Fruit fly (Drosophila melanogaster) whole organism, embryonic: ENCODE data around the gene mRRF2.

Experiments
- ATbp ChIP-seq: fragments of 200-800 bp; sonication (Bioruptor generic); optimal IDR thresholded peaks from 2 replicates; lab custom pipeline; 2017; ENCODE audit warnings: missing biosample characterization, mild to moderate bottlenecking, missing genetic modification characterization, missing genetic modification reagents
- CG10543 ChIP-seq: fragments of 200-800 bp; sonication (Bioruptor generic); optimal IDR thresholded peaks from 3 replicates; lab custom pipeline; 2017; ENCODE audit warnings: missing biosample characterization, mild to moderate bottlenecking, missing genetic modification characterization, moderate library complexity
- CG10565 ChIP-seq: fragments of 200-800 bp; sonication (Bioruptor generic); optimal IDR thresholded peaks from 3 replicates; lab custom pipeline; 2016; ENCODE audit warnings: missing biosample characterization, mild to moderate bottlenecking, missing genetic modification characterization
- CG10654 ChIP-seq: fragments of 200-800 bp; sonication (Bioruptor generic); optimal IDR thresholded peaks from 2 replicates; lab custom pipeline; 2016; ENCODE audit warnings: missing biosample characterization, missing genetic modification characterization
- CG11456 ChIP-seq: fragments of 200-800 bp; sonication (Bioruptor generic); IDR thresholded peaks from 3 replicates; pipeline ENCODE4 v1.3.6; 2022; ENCODE audit warnings: missing biosample characterization, missing genetic modification characterization
- CG12769 ChIP-seq: fragments of 200-800 bp; sonication (Bioruptor generic); optimal IDR thresholded peaks from 2 replicates; lab custom pipeline; 2019; ENCODE audit warnings: missing biosample characterization, mild to moderate bottlenecking, missing genetic modification characterization, moderate library complexity
- CG13424 ChIP-seq: fragments of 200-800 bp; sonication (Bioruptor generic); optimal IDR thresholded peaks from 2 replicates; lab custom pipeline; 2019; ENCODE audit warnings: missing biosample characterization, mild to moderate bottlenecking, missing genetic modification characterization, moderate library complexity
- CG15269 ChIP-seq: fragments of 200-800 bp; sonication (Bioruptor generic); optimal IDR thresholded peaks from 2 replicates; lab custom pipeline; 2018; ENCODE audit warnings: missing biosample characterization, mild to moderate bottlenecking, missing genetic modification characterization, moderate library complexity
- CG1529 ChIP-seq: fragments of 200-800 bp; sonication (Bioruptor generic); optimal IDR thresholded peaks from 3 replicates; lab custom pipeline; 2018; ENCODE audit warnings: missing biosample characterization, missing genetic modification characterization
- CG15601 ChIP-seq: fragments of 200-800 bp; sonication (Bioruptor generic); optimal IDR thresholded peaks from 3 replicates; lab custom pipeline; 2019; ENCODE audit warnings: missing biosample characterization, mild to moderate bottlenecking, missing genetic modification characterization, moderate library complexity
- CG17385 ChIP-seq: fragments of 200-800 bp; sonication (Bioruptor generic); optimal IDR thresholded peaks from 3 replicates; lab custom pipeline; 2018; ENCODE audit warnings: missing biosample characterization, mild to moderate bottlenecking, missing genetic modification characterization
- CG17612 ChIP-seq: fragments of 200-800 bp; sonication (Bioruptor generic); IDR thresholded peaks from 2 replicates; pipeline ENCODE4 v1.3.6; 2022; ENCODE audit warnings: missing biosample characterization, missing genetic modification characterization
- CG18599 ChIP-seq: fragments of 200-800 bp; sonication (Bioruptor generic); optimal IDR thresholded peaks from 3 replicates; lab custom pipeline; 2017; ENCODE audit warnings: missing biosample characterization, missing genetic modification characterization, mild to moderate bottlenecking, moderate library complexity, missing genetic modification reagents
- CG2678 ChIP-seq: fragments of 200-800 bp; sonication (Bioruptor generic); optimal IDR thresholded peaks from 3 replicates; lab custom pipeline; 2019; ENCODE audit warnings: missing biosample characterization, mild to moderate bottlenecking, missing genetic modification characterization, moderate library complexity
- CG30403 ChIP-seq: fragments of 200-800 bp; sonication (Bioruptor generic); optimal IDR thresholded peaks from 3 replicates; lab custom pipeline; 2016; ENCODE audit warnings: missing biosample characterization, missing genetic modification characterization
- CG32772 ChIP-seq: fragments of 200-800 bp; sonication (Bioruptor generic); IDR thresholded peaks from 2 replicates; pipeline ENCODE4 v1.3.6; 2022; ENCODE audit warnings: missing biosample characterization, missing genetic modification characterization
- CG4707 ChIP-seq: fragments of 200-800 bp; sonication (Bioruptor generic); optimal IDR thresholded peaks from 2 replicates; lab custom pipeline; 2018; ENCODE audit warnings: missing biosample characterization, mild to moderate bottlenecking, missing genetic modification characterization, moderate library complexity
- CG7556 ChIP-seq: fragments of 200-800 bp; sonication (Bioruptor generic); optimal IDR thresholded peaks from 2 replicates; lab custom pipeline; 2017; ENCODE audit warnings: missing biosample characterization, mild to moderate bottlenecking, missing genetic modification characterization
- CG8359 ChIP-seq: fragments of 200-800 bp; sonication (Bioruptor generic); optimal IDR thresholded peaks from 2 replicates; lab custom pipeline; 2017; ENCODE audit warnings: missing biosample characterization, mild to moderate bottlenecking, missing genetic modification characterization, borderline replicate concordance
- D19A ChIP-seq: fragments of 200-800 bp; optimal IDR thresholded peaks from 3 replicates; lab custom pipeline; 2019; ENCODE audit warnings: missing biosample characterization, mild to moderate bottlenecking, missing genetic modification characterization, moderate library complexity
- D19B ChIP-seq: fragments of 200-800 bp; sonication (Bioruptor generic); optimal IDR thresholded peaks from 2 replicates; lab custom pipeline; 2017; ENCODE audit warnings: missing biosample characterization, mild to moderate bottlenecking, missing genetic modification characterization
- Doc2 ChIP-seq: fragments of 200-800 bp; sonication (Bioruptor generic); IDR thresholded peaks from 2 replicates; pipeline ENCODE4 v1.3.6; 2022; ENCODE audit warnings: missing biosample characterization, missing genetic modification characterization
- Dref ChIP-seq: fragments of 200-800 bp; sonication (Bioruptor generic); IDR thresholded peaks from 2 replicates; pipeline ENCODE4 v1.3.6; 2022; ENCODE audit warnings: missing biosample characterization, missing genetic modification characterization
- Hr3 ChIP-seq: fragments of 200-800 bp; sonication (Bioruptor generic); optimal IDR thresholded peaks from 3 replicates; lab custom pipeline; 2016; ENCODE audit warnings: missing biosample characterization, missing genetic modification characterization
- MESR4 ChIP-seq: fragments of 200-800 bp; sonication (Bioruptor generic); optimal IDR thresholded peaks from 2 replicates; lab custom pipeline; 2018; ENCODE audit warnings: missing biosample characterization, mild to moderate bottlenecking, missing genetic modification characterization, moderate library complexity
- Med ChIP-seq: fragments of 200-800 bp; sonication (Bioruptor generic); peaks from one replicate; lab custom pipeline; 2016; ENCODE audit warnings: missing biosample characterization, missing genetic modification characterization, mild to moderate bottlenecking, inconsistent platforms, moderate library complexity
- NC2β ChIP-seq: fragments of 200-800 bp; sonication (Bioruptor generic); optimal IDR thresholded peaks from 2 replicates; lab custom pipeline; 2016; ENCODE audit warnings: missing biosample characterization, missing genetic modification characterization
- Oaz ChIP-seq: fragments of 200-800 bp; sonication (Bioruptor generic); IDR thresholded peaks from 2 replicates; pipeline ENCODE4 v1.3.6; 2022; ENCODE audit warnings: missing biosample characterization, missing genetic modification characterization
- Rx ChIP-seq: fragments of 200-800 bp; sonication (Bioruptor generic); IDR thresholded peaks from 2 replicates; pipeline ENCODE4 v1.3.6; 2022; ENCODE audit warnings: missing biosample characterization, missing genetic modification characterization
- Sox102F ChIP-seq: fragments of 200-800 bp; sonication (Bioruptor generic); optimal IDR thresholded peaks from 2 replicates; lab custom pipeline; 2018; ENCODE audit warnings: missing biosample characterization, mild to moderate bottlenecking, missing genetic modification characterization, moderate library complexity
- Taf1 ChIP-seq: fragments of 200-800 bp; sonication (Bioruptor generic); IDR thresholded peaks from 2 replicates; pipeline ENCODE4 v1.3.6; 2022; ENCODE audit warnings: missing biosample characterization, missing genetic modification characterization
- Vsx1 ChIP-seq: fragments of 200-800 bp; sonication (Bioruptor generic); optimal IDR thresholded peaks from 2 replicates; lab custom pipeline; 2017; ENCODE audit warnings: missing biosample characterization, mild to moderate bottlenecking, missing genetic modification characterization, missing genetic modification reagents
- cad ChIP-seq: fragments of >200 bp; optimal IDR thresholded peaks from 2 replicates; lab custom pipeline; 2017; ENCODE audit warnings: missing biosample characterization, missing genetic modification characterization
- ci ChIP-seq: fragments of 200-800 bp; sonication (Bioruptor generic); IDR thresholded peaks from 3 replicates; pipeline ENCODE4 v1.3.6; 2022; ENCODE audit warnings: missing biosample characterization, missing genetic modification characterization
- dysf ChIP-seq: fragments of 200-800 bp; sonication (Bioruptor generic); IDR thresholded peaks from 3 replicates; pipeline ENCODE4 v1.3.6; 2022; ENCODE audit warnings: missing biosample characterization, missing genetic modification characterization
- eve ChIP-seq, 2 experiments: fragments of >200 bp; optimal IDR thresholded peaks; 2 replicates each; lab custom pipeline; 2017; ENCODE audit warnings: missing biosample characterization in 2 of 2, missing genetic modification characterization in 2 of 2
- fd64A ChIP-seq: fragments of 200-800 bp; sonication (Bioruptor generic); optimal IDR thresholded peaks from 3 replicates; lab custom pipeline; 2018; ENCODE audit warnings: missing biosample characterization, mild to moderate bottlenecking, missing genetic modification characterization
- gem ChIP-seq: fragments of 200-800 bp; sonication (Bioruptor generic); optimal IDR thresholded peaks from 2 replicates; lab custom pipeline; 2019; ENCODE audit warnings: missing biosample characterization, mild to moderate bottlenecking, missing genetic modification characterization, moderate library complexity
- her ChIP-seq: fragments of 200-800 bp; sonication (Bioruptor generic); optimal IDR thresholded peaks from 2 replicates; lab custom pipeline; 2016; ENCODE audit warnings: missing biosample characterization, missing genetic modification characterization
- inv ChIP-seq: fragments of 200-800 bp; sonication (Bioruptor generic); IDR thresholded peaks from 2 replicates; pipeline ENCODE4 v1.3.6; 2022; ENCODE audit warnings: missing biosample characterization, missing genetic modification characterization; ENCODE audit not compliant: partially characterized antibody
- kni ChIP-seq: fragments of 200-800 bp; sonication (Bioruptor generic); optimal IDR thresholded peaks from 3 replicates; lab custom pipeline; 2017; ENCODE audit warnings: mild to moderate bottlenecking, missing biosample characterization, missing genetic modification reagents, missing genetic modification characterization
- mld ChIP-seq: fragments of 200-800 bp; sonication (Bioruptor generic); IDR thresholded peaks from 3 replicates; pipeline ENCODE4 v1.3.6; 2022; ENCODE audit warnings: missing biosample characterization, missing genetic modification characterization; ENCODE audit not compliant: partially characterized antibody
- onecut ChIP-seq: fragments of 200-800 bp; sonication (Bioruptor generic); IDR thresholded peaks from 2 replicates; pipeline ENCODE4 v1.3.6; 2022; ENCODE audit warnings: missing biosample characterization, missing genetic modification characterization
- pita ChIP-seq: fragments of 200-800 bp; sonication (Bioruptor generic); optimal IDR thresholded peaks from 2 replicates; lab custom pipeline; 2017; ENCODE audit warnings: missing biosample characterization, mild to moderate bottlenecking, missing genetic modification characterization
- pnt ChIP-seq: fragments of 200-800 bp; sonication (Bioruptor generic); optimal IDR thresholded peaks from 3 replicates; lab custom pipeline; 2016; ENCODE audit warnings: missing biosample characterization, missing genetic modification characterization
- ro ChIP-seq: fragments of 200-800 bp; sonication (Bioruptor generic); IDR thresholded peaks from 2 replicates; pipeline ENCODE4 v1.3.6; 2022; ENCODE audit warnings: missing biosample characterization, missing genetic modification characterization
- sim ChIP-seq: fragments of 200-800 bp; sonication (Bioruptor generic); IDR thresholded peaks from 2 replicates; pipeline ENCODE4 v1.3.6; 2022; ENCODE audit warnings: missing biosample characterization, missing genetic modification characterization
- slbo ChIP-seq: fragments of 200-800 bp; sonication (Bioruptor generic); IDR thresholded peaks from 2 replicates; pipeline ENCODE4 v1.3.6; 2022; ENCODE audit warnings: missing biosample characterization, missing genetic modification characterization
- sug ChIP-seq: fragments of 200-800 bp; optimal IDR thresholded peaks from 2 replicates; lab custom pipeline; 2019; ENCODE audit warnings: missing biosample characterization, mild to moderate bottlenecking, missing genetic modification characterization, moderate library complexity
- tin ChIP-seq: fragments of 200-800 bp; sonication (Bioruptor generic); optimal IDR thresholded peaks from 3 replicates; lab custom pipeline; 2016; ENCODE audit warnings: missing biosample characterization, missing genetic modification characterization
- tx ChIP-seq: fragments of 200-800 bp; sonication (Bioruptor generic); optimal IDR thresholded peaks from 2 replicates; lab custom pipeline; 2016; ENCODE audit warnings: missing biosample characterization, missing genetic modification characterization
- usp ChIP-seq: fragments of >200 bp; optimal IDR thresholded peaks from 2 replicates; lab custom pipeline; 2017; ENCODE audit warnings: missing biosample characterization, missing genetic modification characterization

Gene mRRF2

dm6 chr3R:22631156-22631555, 17.7 kb downstream of the mRRF2 start (continued):
- TF ChIP-seq CG17612 (GFP tag; lab: Robert Waterston, UW) (no peak), Oaz (GFP tag; lab: Robert Waterston, UW) (no peak), CG10565 (no peak), CG18599 (GFP tag; lab: Kevin White, UChicago) (peak; percentile 46), cad (GFP tag; lab: Kevin White, UChicago) (no peak), pnt (GFP tag; lab: Kevin White, UChicago) (no peak), CG7556 (no peak), CG30403 (GFP tag; lab: Kevin White, UChicago) (no peak), inv (GFP tag; lab: Robert Waterston, UW) (no peak), fd64A (GFP tag; lab: Kevin White, UChicago) (peak; percentile 19), gem (peak; percentile 10), onecut (no peak), D19A (peak; percentile 26), sug (tag; lab: Kevin White, UChicago) (peak; percentile 53), usp (no peak), tx (GFP tag; lab: Kevin White, UChicago) (no peak), Med (peak; percentile 69), Doc2 (no peak), CG2678 (peak; percentile 22), CG11456 (GFP tag; lab: Robert Waterston, UW) (no peak), ro (GFP tag; lab: Robert Waterston, UW) (no peak), ci (GFP tag; lab: Robert Waterston, UW) (peak; percentile 72), Dref (GFP tag; lab: Robert Waterston, UW) (no peak), Vsx1 (GFP tag; lab: Kevin White, UChicago) (peak; percentile 39), CG15269 (peak; percentile 15), CG10654 (no peak), mld (no peak), Sox102F (GFP tag; lab: Kevin White, UChicago) (peak; percentile 9), slbo (0 out of 2 replicates have a peak, but pooled peaks have one; percentile 2), Taf1 (GFP tag; lab: Robert Waterston, UW) (no peak), CG8359 (GFP tag; lab: Kevin White, UChicago) (no peak), sim (GFP tag; lab: Robert Waterston, UW) (no peak), CG15601 (tag; lab: Kevin White, UChicago) (peak; percentile 19), CG10543 (GFP tag; lab: Kevin White, UChicago) (peak; percentile 37), MESR4 (GFP tag; lab: Kevin White, UChicago) (no peak), her (GFP tag; lab: Kevin White, UChicago) (no peak), CG13424 (tag; lab: Kevin White, UChicago) (peak; percentile 8), CG32772 (GFP tag; lab: Robert Waterston, UW) (no peak), CG17385 (GFP tag; lab: Kevin White, UChicago) (peak; percentile 44), CG1529 (GFP tag; lab: Kevin White, UChicago) (peak; percentile 19), tin (GFP tag; lab: Kevin White, UChicago) (no peak), pita (GFP tag; lab: Kevin White, UChicago) (no peak), CG12769 (tag; lab: Kevin White, UChicago) (peak; percentile 64), Hr3 (GFP tag; lab: Kevin White, UChicago) (no peak), D19B (GFP tag; lab: Kevin White, UChicago) (no peak), dysf (no peak), ATbp (GFP tag; lab: Kevin White, UChicago) (peak; percentile 53), CG4707 (GFP tag; lab: Kevin White, UChicago) (peak; percentile 35), Rx (no peak), kni (GFP tag; lab: Kevin White, UChicago) (peak; percentile 43), eve (GFP tag; optimal IDR thresholded peaks at IDR 0.05; lab: Kevin White, UChicago) (peak in 1 of 2 experiments; percentile 50), NC2β (GFP tag; lab: Kevin White, UChicago) (no peak)
